Fruit fly (Drosophila melanogaster): ENCODE measurements around the gene CG42590.

dm6 chr3L:8115864-8116528, 46.9 kb upstream of the CG42590 start, which contains the start of the genes Arp3 and msk:
- TF ChIP-seq ci (GFP tag; IDR thresholded peaks at IDR 0.05) (peak; percentile 70; the same call in 2 of the 3 replicates), tna (GFP tag; IDR thresholded peaks at IDR 0.05; ENCODE audit: partially characterized antibody) (no peak), BEAF-32 (GFP tag; optimal IDR thresholded peaks at IDR 0.05) (peak; percentile 64), Bdp1 (GFP tag; optimal IDR thresholded peaks at IDR 0.05) (peak; percentile 79)

All from whole organism, embryonic.